Worm (Caenorhabditis elegans) whole organism, early embryonic: ENCODE results near the gene srb-19.

Source experiments
- B0310.2 ChIP-seq: sonication (generic microtip); optimal IDR thresholded peaks from 2 replicates; lab custom pipeline; 2016; ENCODE audit warnings: mild to moderate bottlenecking, missing genetic modification characterization, missing compliant biosample characterization
- F13C5.2 ChIP-seq: sonication (generic microtip); optimal IDR thresholded peaks from 2 replicates; lab custom pipeline; 2017; ENCODE audit warnings: mild to moderate bottlenecking, missing genetic modification characterization, inconsistent platforms, missing compliant biosample characterization
- aly-1 ChIP-seq: sonication (generic microtip); optimal IDR thresholded peaks from 2 replicates; lab custom pipeline; 2016; ENCODE audit warnings: missing genetic modification characterization, missing compliant biosample characterization
- ama-1 ChIP-seq: fragments of 150-350 bp; optimal IDR thresholded peaks from 2 replicates; lab custom pipeline; 2014
- ceh-36 ChIP-seq: sonication (generic microtip); optimal IDR thresholded peaks from 2 replicates; lab custom pipeline; 2016; ENCODE audit warnings: missing genetic modification characterization, inconsistent platforms, missing compliant biosample characterization
- ets-7 ChIP-seq: sonication (generic microtip); optimal IDR thresholded peaks from 2 replicates; lab custom pipeline; 2016; ENCODE audit warnings: missing genotype, missing genetic modification characterization, missing compliant biosample characterization
- flt-1 ChIP-seq: fragments of 200-800 bp; sonication (Bioruptor generic); IDR thresholded peaks from 2 replicates; pipeline ENCODE4 v1.3.6; 2022; ENCODE audit warnings: missing genetic modification characterization, missing compliant biosample characterization
- hmbx-1 ChIP-seq: sonication (generic microtip); optimal IDR thresholded peaks from 2 replicates; lab custom pipeline; 2016; ENCODE audit warnings: mild to moderate bottlenecking, missing genetic modification characterization, missing compliant biosample characterization
- hnd-1 ChIP-seq: sonication (generic microtip); optimal IDR thresholded peaks from 2 replicates; lab custom pipeline; 2016; ENCODE audit warnings: missing genetic modification characterization, missing compliant biosample characterization
- pes-1 ChIP-seq: fragments of 200-800 bp; sonication (Bioruptor generic); IDR thresholded peaks from 2 replicates; pipeline ENCODE4 v1.3.6; 2022; ENCODE audit warnings: missing genetic modification reagents, missing genetic modification characterization, missing compliant biosample characterization
- scrt-1 ChIP-seq: fragments of 200-800 bp; sonication (Bioruptor generic); IDR thresholded peaks from 2 replicates; pipeline ENCODE4 v1.3.6; 2022; ENCODE audit warnings: missing genetic modification characterization, missing compliant biosample characterization
- sea-1 ChIP-seq: fragments of 200-800 bp; sonication (Bioruptor generic); conservative IDR thresholded peaks from 2 replicates; pipeline ENCODE4 v1.3.6; 2022; ENCODE audit warnings: missing genetic modification characterization, missing compliant biosample characterization
- tbx-11 ChIP-seq: fragments of 200-800 bp; sonication (Bioruptor generic); IDR thresholded peaks from 2 replicates; pipeline ENCODE4 v1.3.6; 2022; ENCODE audit warnings: missing genetic modification characterization, missing compliant biosample characterization
- tra-4 ChIP-seq: sonication (generic microtip); optimal IDR thresholded peaks from 2 replicates; lab custom pipeline; 2017; ENCODE audit warnings: missing genetic modification characterization, missing compliant biosample characterization

- no peak for TF ChIP-seq ets-7 (tag; lab: Kevin White, UChicago)
- no peak for TF ChIP-seq sea-1 (GFP tag; lab: Robert Waterston, UW)
- no peak for TF ChIP-seq ama-1 (lab: Kevin White, UChicago)
- TF ChIP-seq scrt-1 (GFP tag; lab: Robert Waterston, UW): no peak
- TF ChIP-seq aly-1 (tag; lab: Kevin White, UChicago): no peak
- no peak for TF ChIP-seq tbx-11
- TF ChIP-seq hnd-1 (tag; lab: Kevin White, UChicago): no peak
- no peak for TF ChIP-seq tra-4 (tag; lab: Kevin White, UChicago)
- TF ChIP-seq flt-1 (GFP tag; lab: Robert Waterston, UW): no peak
- no peak for TF ChIP-seq hmbx-1 (tag; lab: Kevin White, UChicago)
- no peak for TF ChIP-seq pes-1
- no peak for TF ChIP-seq ceh-36 (tag; lab: Kevin White, UChicago)
- TF ChIP-seq B0310.2 (tag; lab: Kevin White, UChicago): no peak
- no peak for TF ChIP-seq F13C5.2 (tag; lab: Kevin White, UChicago)
These were observed 32.5 kb downstream of the srb-19 start, which contains the start of gene srbc-7 for ce11 chrV:7487518-7487917.
